Worm (Caenorhabditis elegans): Measurements from ENCODE around the gene ham-3.
A peak's percentile ranks its signal among the peaks of the same experiment; 100 is the strongest.

Gene ham-3

ce11 chrIII:10153003-10153402, 32.4 kb downstream of the ham-3 start (continued):
- TF ChIP-seq skn-1 (tag; optimal IDR thresholded peaks at IDR 0.05) (no peak), egl-27 (tag; optimal IDR thresholded peaks at IDR 0.05) (peak; percentile 25), Y55F3AM.14 (GFP tag; optimal IDR thresholded peaks at IDR 0.05) (no peak), nhr-77 (tag; optimal IDR thresholded peaks at IDR 0.05) (no peak), ztf-1 (GFP tag; conservative IDR thresholded peaks at IDR 0.05) (no peak), nhr-21 (tag; optimal IDR thresholded peaks at IDR 0.05) (no peak), snpc-4 (tag; optimal IDR thresholded peaks at IDR 0.05) (peak; percentile 22), nhr-129 (tag; optimal IDR thresholded peaks at IDR 0.05) (peak; percentile 81), dmd-4 (tag; optimal IDR thresholded peaks at IDR 0.05) (no peak), ZK546.5 (tag; optimal IDR thresholded peaks at IDR 0.05) (no peak), nhr-6 (tag; optimal IDR thresholded peaks at IDR 0.05) (peak; percentile 64), nhr-12 (tag; optimal IDR thresholded peaks at IDR 0.05) (no peak), sma-9 (GFP tag; optimal IDR thresholded peaks at IDR 0.05) (peak; percentile 69), sma-9 (tag; optimal IDR thresholded peaks at IDR 0.05) (no peak), aly-2 (tag; optimal IDR thresholded peaks at IDR 0.05) (no peak), R02D3.7 (tag; optimal IDR thresholded peaks at IDR 0.05) (no peak)

ce11 chrIII:10154993-10155392, 34.4 kb downstream of the ham-3 start:
- no peak for TF ChIP-seq gmeb-1 (tag; optimal IDR thresholded peaks at IDR 0.05)
- TF ChIP-seq sma-9 (GFP tag; optimal IDR thresholded peaks at IDR 0.05), result peak; percentile 20
- no peak for TF ChIP-seq sma-9 (tag; optimal IDR thresholded peaks at IDR 0.05)
- peak; percentile 39 for TF ChIP-seq F13H6.1 (tag; optimal IDR thresholded peaks at IDR 0.05)
- TF ChIP-seq nhr-25 (tag; optimal IDR thresholded peaks at IDR 0.05), result no peak
- TF ChIP-seq fos-1 (tag; optimal IDR thresholded peaks at IDR 0.05), result no peak
- no peak for TF ChIP-seq nhr-129 (tag; optimal IDR thresholded peaks at IDR 0.05)
- TF ChIP-seq unc-55 (GFP tag; optimal IDR thresholded peaks at IDR 0.05), result no peak
- peak in 1 of 2 experiments; percentile 20 for TF ChIP-seq lsy-2 (tag; optimal IDR thresholded peaks at IDR 0.05)

- TF ChIP-seq nhr-21 (tag; optimal IDR thresholded peaks at IDR 0.05) (no peak), nhr-10 (tag; optimal IDR thresholded peaks at IDR 0.05) (no peak), alr-1 (tag; optimal IDR thresholded peaks at IDR 0.05) (no peak), mdl-1 (tag; optimal IDR thresholded peaks at IDR 0.05) (no peak), nhr-6 (tag; optimal IDR thresholded peaks at IDR 0.05) (no peak), ztf-4 (tag; optimal IDR thresholded peaks at IDR 0.05) (no peak), nhr-11 (tag; optimal IDR thresholded peaks at IDR 0.05) (no peak), Y55F3AM.14 (GFP tag; optimal IDR thresholded peaks at IDR 0.05) (no peak), mbf-1 (tag; optimal IDR thresholded peaks at IDR 0.05) (no peak), sma-9 (GFP tag; optimal IDR thresholded peaks at IDR 0.05) (no peak), sma-9 (tag; optimal IDR thresholded peaks at IDR 0.05) (no peak), dmd-4 (tag; optimal IDR thresholded peaks at IDR 0.05) (no peak), nhr-23 (tag; optimal IDR thresholded peaks at IDR 0.05) (no peak), lin-11 (tag; optimal IDR thresholded peaks at IDR 0.05) (no peak), nhr-77 (tag; optimal IDR thresholded peaks at IDR 0.05) (no peak)
Measured at ce11 chrIII:10156269-10156668, 35.7 kb downstream of the ham-3 start.

ce11 chrIII:10160385-10160784, 39.8 kb downstream of the ham-3 start, which contains the start of the genes K08E5.5 and mua-3:
K08E5.5 (minus strand) TSS chrIII:10160485.
mua-3 (plus strand) TSS chrIII:10160697.
- TF ChIP-seq lsy-2 (tag; optimal IDR thresholded peaks at IDR 0.05) (no peak), mbf-1 (tag; optimal IDR thresholded peaks at IDR 0.05) (no peak), ztf-11 (tag; optimal IDR thresholded peaks at IDR 0.05) (no peak), lin-39 (tag; optimal IDR thresholded peaks at IDR 0.05) (no peak), unc-55 (GFP tag; optimal IDR thresholded peaks at IDR 0.05) (no peak), aly-2 (tag; optimal IDR thresholded peaks at IDR 0.05) (no peak), dmd-4 (tag; optimal IDR thresholded peaks at IDR 0.05) (no peak)

- TF ChIP-seq fos-1 (tag; optimal IDR thresholded peaks at IDR 0.05), result peak; percentile 58
- no peak for TF ChIP-seq unc-55 (GFP tag; optimal IDR thresholded peaks at IDR 0.05)
- no peak for TF ChIP-seq nhr-12 (tag; optimal IDR thresholded peaks at IDR 0.05)
- no peak for TF ChIP-seq lsy-2 (tag; optimal IDR thresholded peaks at IDR 0.05)
- TF ChIP-seq nhr-21 (tag; optimal IDR thresholded peaks at IDR 0.05), result peak; percentile 7
- TF ChIP-seq nhr-237 (tag; optimal IDR thresholded peaks at IDR 0.05), result no peak
- no peak for TF ChIP-seq ceh-82 (tag; optimal IDR thresholded peaks at IDR 0.05)
- TF ChIP-seq crh-2 (tag; optimal IDR thresholded peaks at IDR 0.05), result no peak
- TF ChIP-seq nhr-129 (tag; optimal IDR thresholded peaks at IDR 0.05), result no peak
- TF ChIP-seq mab-5 (tag; optimal IDR thresholded peaks at IDR 0.05), result no peak
- no peak for TF ChIP-seq skn-1 (tag; optimal IDR thresholded peaks at IDR 0.05)
Measured at ce11 chrIII:10170265-10170664, 49.7 kb downstream of the ham-3 start.

Measured in whole organism, L2 larva.